Worm (Caenorhabditis elegans) whole organism, young adult: ENCODE data around the gene scyl-1.

ENCODE experiments used
- Y53F4B.3 ChIP-seq: fragments of 200-800 bp; sonication (Bioruptor generic); IDR thresholded peaks from 2 replicates; pipeline ENCODE4 v1.3.6; 2022; ENCODE audit warnings: missing genetic modification reagents, missing genetic modification characterization, missing compliant biosample characterization
- aptf-3 ChIP-seq: fragments of 200-800 bp; sonication (Bioruptor generic); IDR thresholded peaks from 2 replicates; pipeline ENCODE4 v1.3.6; 2022; ENCODE audit warnings: missing genetic modification characterization, missing compliant biosample characterization
- atf-7 ChIP-seq: sonication (generic microtip); optimal IDR thresholded peaks from 2 replicates; lab custom pipeline; 2017; ENCODE audit warnings: mild to moderate bottlenecking, missing genetic modification characterization, missing compliant biosample characterization
- lir-1 ChIP-seq: fragments of 200-800 bp; sonication (Bioruptor generic); conservative IDR thresholded peaks from 2 replicates; pipeline ENCODE4 v1.3.6; 2022; ENCODE audit warnings: missing genetic modification reagents, missing genetic modification characterization, missing compliant biosample characterization
- madf-10 ChIP-seq: sonication (generic microtip); optimal IDR thresholded peaks from 2 replicates; lab custom pipeline; 2016; ENCODE audit warnings: mild to moderate bottlenecking, missing genetic modification characterization, missing compliant biosample characterization
- pha-4 ChIP-seq: fragments of 150-350 bp; sonication (generic microtip); optimal IDR thresholded peaks from 2 replicates; lab custom pipeline; 2014; ENCODE audit warnings: missing biosample characterization, missing genetic modification reagents, missing genetic modification characterization
- snpc-1.1 ChIP-seq: sonication (generic microtip); optimal IDR thresholded peaks from 2 replicates; lab custom pipeline; 2017; ENCODE audit warnings: missing genetic modification characterization, mild to moderate bottlenecking, missing compliant biosample characterization, antibody characterized with exemption, moderate library complexity, missing genotype, missing genetic modification reagents; ENCODE audit not compliant: insufficient read depth

scyl-1 gene

DNA sequence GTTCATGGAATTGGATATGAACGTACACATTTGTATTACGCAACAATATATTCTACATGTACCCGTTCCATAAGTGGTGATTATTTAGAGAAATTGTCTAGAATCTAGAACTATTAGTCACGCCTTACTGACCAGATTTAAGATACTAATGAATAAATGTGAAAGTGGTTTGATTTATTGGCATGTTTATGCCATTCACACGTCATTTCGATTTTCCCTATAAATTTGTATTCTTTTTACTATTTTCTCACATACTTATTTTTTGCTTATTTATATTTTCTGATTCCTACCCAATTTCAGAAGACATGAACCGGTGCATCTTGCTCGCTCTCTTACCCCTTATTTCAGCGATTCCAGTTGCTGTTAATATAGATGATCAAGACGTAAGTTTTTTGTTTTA, 53.3 kb downstream of the scyl-1 start, which contains the start of gene F15B9.8 (continued):
- no peak for TF ChIP-seq snpc-1.1

DNA sequence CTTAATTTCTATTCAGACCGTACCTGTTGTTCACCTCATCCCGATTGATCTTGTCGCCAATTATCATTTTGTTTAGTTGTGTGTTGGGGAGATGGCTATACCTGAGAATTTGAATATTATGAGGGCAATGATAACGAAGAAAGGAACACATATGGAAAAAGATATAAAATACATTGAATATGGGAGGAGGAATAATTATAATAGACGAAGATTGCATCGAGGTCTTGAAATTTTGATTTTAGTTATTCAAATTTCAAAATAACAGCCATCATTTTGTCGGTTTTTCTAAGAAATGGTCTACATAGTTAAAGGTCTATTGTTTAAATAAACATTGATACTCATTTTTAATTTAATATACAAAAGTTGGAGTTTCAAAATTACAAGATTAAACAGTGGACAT, 54.5 kb downstream of the scyl-1 start, which contains the start of gene shw-3:
Gene shw-3, minus strand, starts transcription at position 101 of the 400 bp plus-strand sequence.
- TF ChIP-seq aptf-3 (GFP tag; lab: Robert Waterston, UW), result no peak
- TF ChIP-seq atf-7 (tag; lab: Kevin White, UChicago), result no peak
- TF ChIP-seq pha-4 (tag; lab: Kevin White, UChicago), result no peak
- TF ChIP-seq madf-10, result no peak
- no peak for TF ChIP-seq Y53F4B.3 (GFP tag; lab: Robert Waterston, UW)
- no peak for TF ChIP-seq lir-1 (GFP tag; lab: Robert Waterston, UW)
- TF ChIP-seq, all 124 proteins: peak for 0
